Worm (Caenorhabditis elegans): ENCODE results near the gene col-78.

ce11 chrII:9157125-9157524 is 4.8 kb downstream of the col-78 start:
- no peak for TF ChIP-seq zag-1 (tag; optimal IDR thresholded peaks at IDR 0.05)
- TF ChIP-seq sea-2 (GFP tag; optimal IDR thresholded peaks at IDR 0.05): no peak
- no peak for TF ChIP-seq mdl-1 (tag; optimal IDR thresholded peaks at IDR 0.05)
- TF ChIP-seq lsy-12 (tag; optimal IDR thresholded peaks at IDR 0.05): no peak
